Worm (Caenorhabditis elegans) whole organism, L1 larva: ENCODE measurements around the gene Y25C1A.14.

Experiments
- C34B4.2 ChIP-seq: sonication (generic microtip); optimal IDR thresholded peaks from 2 replicates; lab custom pipeline; 2017; ENCODE audit warnings: mild to moderate bottlenecking, missing genetic modification characterization, missing compliant biosample characterization
- elt-3 ChIP-seq, 6 experiments: fragments of 150-350 bp in 1 of 6; sonication (generic microtip); optimal IDR thresholded peaks; 2 replicates each; lab custom pipeline; 2017 to 2018; ENCODE audit warnings: missing biosample characterization in 6 of 6, missing genetic modification characterization in 6 of 6, inconsistent platforms in 1 of 6
- fkh-10 ChIP-seq: sonication (generic microtip); optimal IDR thresholded peaks from 2 replicates; lab custom pipeline; 2017; ENCODE audit warnings: missing biosample characterization, missing genetic modification reagents, missing genetic modification characterization
- lsy-2 ChIP-seq, 2 experiments: fragments of 150-350 bp; optimal IDR thresholded peaks; 2 replicates each; lab custom pipeline; 2014; ENCODE audit warnings: missing biosample characterization in 2 of 2, missing genetic modification characterization in 2 of 2

ce11 chrII:3065086-3065485 is 31.7 kb downstream of the Y25C1A.14 start:
- TF ChIP-seq C34B4.2 (no peak), elt-3 (tag; optimal IDR thresholded peaks at IDR 0.05; lab: Kevin White, UChicago) (no peak), lsy-2 (tag; optimal IDR thresholded peaks at IDR 0.05; lab: Kevin White, UChicago) (no peak), fkh-10 (GFP tag; lab: Kevin White, UChicago) (no peak)
